Worm (Caenorhabditis elegans) whole organism, L3 larva: Measurements from ENCODE around the gene sdz-10.

Experiments
- R02D3.7 ChIP-seq: fragments of 150-350 bp; optimal IDR thresholded peaks from 2 replicates; lab custom pipeline; 2014; ENCODE audit warnings: missing biosample characterization, missing genetic modification characterization
- ZK546.5 ChIP-seq: sonication (generic microtip); optimal IDR thresholded peaks from 2 replicates; lab custom pipeline; 2017; ENCODE audit warnings: missing biosample characterization, missing genetic modification characterization
- aly-2 ChIP-seq: fragments of 150-350 bp; optimal IDR thresholded peaks from 2 replicates; lab custom pipeline; 2014; ENCODE audit warnings: missing biosample characterization, missing genetic modification characterization
- ceh-16 ChIP-seq: sonication (generic microtip); optimal IDR thresholded peaks from 2 replicates; lab custom pipeline; 2017; ENCODE audit warnings: missing biosample characterization, missing genetic modification characterization
- ceh-28 ChIP-seq: fragments of 150-350 bp; optimal IDR thresholded peaks from 2 replicates; lab custom pipeline; 2014; ENCODE audit warnings: missing biosample characterization, missing genetic modification reagents, missing genetic modification characterization
- ceh-9 ChIP-seq: sonication (generic microtip); optimal IDR thresholded peaks from 2 replicates; lab custom pipeline; 2018; ENCODE audit warnings: missing biosample characterization, missing genetic modification characterization
- daf-12 ChIP-seq: fragments of 150-350 bp; optimal IDR thresholded peaks from 2 replicates; lab custom pipeline; 2014; ENCODE audit warnings: missing biosample characterization, missing genetic modification reagents, missing genetic modification characterization
- egl-5 ChIP-seq: fragments of 150-350 bp; optimal IDR thresholded peaks from 2 replicates; lab custom pipeline; 2017; ENCODE audit warnings: missing biosample characterization, missing genetic modification reagents, missing genetic modification characterization, inconsistent platforms
- elt-1 ChIP-seq: fragments of 150-350 bp; optimal IDR thresholded peaks from 2 replicates; lab custom pipeline; 2014; ENCODE audit warnings: missing biosample characterization, missing genetic modification characterization
- elt-2 ChIP-seq: sonication (generic microtip); optimal IDR thresholded peaks from 2 replicates; lab custom pipeline; 2016; ENCODE audit warnings: missing genetic modification reagents, mild to moderate bottlenecking, missing genetic modification characterization, missing compliant biosample characterization
- eor-1 ChIP-seq, 2 experiments: fragments of 150-350 bp; optimal IDR thresholded peaks; 2 replicates each; lab custom pipeline; 2014 to 2018; ENCODE audit warnings: missing biosample characterization in 2 of 2, missing genetic modification characterization in 2 of 2
- fkh-10 ChIP-seq: sonication (generic microtip); optimal IDR thresholded peaks from 2 replicates; lab custom pipeline; 2017; ENCODE audit warnings: missing biosample characterization, missing genetic modification reagents, missing genetic modification characterization
- fkh-2 ChIP-seq: fragments of 150-350 bp; optimal IDR thresholded peaks from 2 replicates; lab custom pipeline; 2014; ENCODE audit warnings: missing biosample characterization, missing genetic modification reagents, missing genetic modification characterization
- hmg-11 ChIP-seq: sonication (generic microtip); optimal IDR thresholded peaks from 2 replicates; lab custom pipeline; 2016; ENCODE audit warnings: missing genetic modification characterization, missing compliant biosample characterization
- lin-15B ChIP-seq: fragments of 150-350 bp; optimal IDR thresholded peaks from 2 replicates; lab custom pipeline; 2014; ENCODE audit warnings: missing biosample characterization, missing genetic modification characterization
- lin-39 ChIP-seq: fragments of 150-350 bp; optimal IDR thresholded peaks from 2 replicates; lab custom pipeline; 2018; ENCODE audit warnings: missing biosample characterization, missing genetic modification reagents, missing genetic modification characterization
- lsy-12 ChIP-seq: sonication (generic microtip); optimal IDR thresholded peaks from 2 replicates; lab custom pipeline; 2016; ENCODE audit warnings: mild to moderate bottlenecking, missing genetic modification characterization, missing compliant biosample characterization
- mdl-1 ChIP-seq: fragments of 150-350 bp; optimal IDR thresholded peaks from 2 replicates; lab custom pipeline; 2014; ENCODE audit warnings: missing biosample characterization, missing genetic modification characterization
- mml-1 ChIP-seq: fragments of 150-350 bp; sonication (generic microtip); optimal IDR thresholded peaks from 3 replicates; lab custom pipeline; 2014; ENCODE audit warnings: missing biosample characterization, missing genetic modification characterization
- nhr-12 ChIP-seq: fragments of 150-350 bp; optimal IDR thresholded peaks from 2 replicates; lab custom pipeline; 2014; ENCODE audit warnings: missing biosample characterization, missing genetic modification characterization
- nhr-23 ChIP-seq: fragments of 150-350 bp; optimal IDR thresholded peaks from 2 replicates; lab custom pipeline; 2014; ENCODE audit warnings: missing biosample characterization, missing genetic modification reagents, missing genetic modification characterization
- nhr-237 ChIP-seq: fragments of 150-350 bp; optimal IDR thresholded peaks from 2 replicates; lab custom pipeline; 2014; ENCODE audit warnings: missing biosample characterization, missing genetic modification characterization
- nhr-25 ChIP-seq: sonication (generic microtip); optimal IDR thresholded peaks from 2 replicates; lab custom pipeline; 2017; ENCODE audit warnings: missing biosample characterization, missing genetic modification characterization
- nhr-28 ChIP-seq: fragments of 150-350 bp; optimal IDR thresholded peaks from 2 replicates; lab custom pipeline; 2014; ENCODE audit warnings: missing biosample characterization, missing genetic modification characterization
- nhr-43 ChIP-seq: sonication (generic microtip); optimal IDR thresholded peaks from 2 replicates; lab custom pipeline; 2016; ENCODE audit warnings: mild to moderate bottlenecking, missing genetic modification characterization, missing compliant biosample characterization; ENCODE audit not compliant: poor library complexity, severe bottlenecking
- nhr-67 ChIP-seq: fragments of 150-350 bp; optimal IDR thresholded peaks from 2 replicates; lab custom pipeline; 2014; ENCODE audit warnings: missing biosample characterization, missing genetic modification characterization
- nhr-77 ChIP-seq: fragments of 150-350 bp; optimal IDR thresholded peaks from 2 replicates; lab custom pipeline; 2014; ENCODE audit warnings: missing biosample characterization, missing genetic modification characterization
- pha-4 ChIP-seq: fragments of 150-350 bp; optimal IDR thresholded peaks from 2 replicates; lab custom pipeline; 2014; ENCODE audit warnings: missing biosample characterization, missing genetic modification reagents, missing genetic modification characterization
- sea-2 ChIP-seq: fragments of 150-350 bp; sonication (generic microtip); optimal IDR thresholded peaks from 4 replicates; lab custom pipeline; 2014; ENCODE audit warnings: missing biosample characterization, missing genetic modification reagents, missing genetic modification characterization
- skn-1 ChIP-seq: fragments of 150-350 bp; optimal IDR thresholded peaks from 2 replicates; lab custom pipeline; 2014; ENCODE audit warnings: missing biosample characterization, missing genetic modification characterization
- snpc-4 ChIP-seq: fragments of 150-350 bp; optimal IDR thresholded peaks from 2 replicates; lab custom pipeline; 2014; ENCODE audit warnings: missing biosample characterization, missing genetic modification characterization
- zag-1 ChIP-seq: fragments of 150-350 bp; optimal IDR thresholded peaks from 2 replicates; lab custom pipeline; 2014; ENCODE audit warnings: missing biosample characterization, missing genetic modification characterization
- ztf-4 ChIP-seq: fragments of 150-350 bp; optimal IDR thresholded peaks from 2 replicates; lab custom pipeline; 2014; ENCODE audit warnings: missing biosample characterization, missing genetic modification characterization

The sdz-10 gene

DNA sequence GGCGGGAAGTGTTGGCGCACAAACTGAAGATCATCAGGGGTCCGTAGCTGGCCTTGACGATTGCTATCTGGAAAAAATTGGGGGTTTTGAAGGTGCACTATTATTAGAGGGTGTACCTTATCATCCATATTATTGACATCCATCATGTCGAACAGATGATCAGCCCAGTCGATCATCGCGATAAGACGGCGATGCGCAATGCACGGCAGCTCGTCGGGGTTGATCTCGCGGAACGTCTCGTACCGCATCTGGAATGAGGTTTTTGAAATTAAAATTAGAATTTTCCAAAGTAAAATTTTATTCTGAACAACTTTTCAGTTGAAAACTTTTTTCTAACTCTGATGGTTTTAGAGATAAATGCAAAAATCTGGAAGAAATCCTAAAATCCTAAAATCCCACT lies 25.9 kb upstream of the sdz-10 start:
- TF ChIP-seq nhr-43 (no peak), nhr-67 (tag; lab: Kevin White, UChicago) (no peak), elt-2 (tag; lab: Kevin White, UChicago) (no peak), ceh-16 (tag; lab: Kevin White, UChicago) (no peak), aly-2 (tag; lab: Kevin White, UChicago) (no peak), snpc-4 (tag; lab: Kevin White, UChicago) (no peak), ceh-9 (tag; lab: Kevin White, UChicago) (no peak), lsy-12 (tag; lab: Kevin White, UChicago) (no peak)
- TF ChIP-seq, all 47 proteins: peak for 0

DNA sequence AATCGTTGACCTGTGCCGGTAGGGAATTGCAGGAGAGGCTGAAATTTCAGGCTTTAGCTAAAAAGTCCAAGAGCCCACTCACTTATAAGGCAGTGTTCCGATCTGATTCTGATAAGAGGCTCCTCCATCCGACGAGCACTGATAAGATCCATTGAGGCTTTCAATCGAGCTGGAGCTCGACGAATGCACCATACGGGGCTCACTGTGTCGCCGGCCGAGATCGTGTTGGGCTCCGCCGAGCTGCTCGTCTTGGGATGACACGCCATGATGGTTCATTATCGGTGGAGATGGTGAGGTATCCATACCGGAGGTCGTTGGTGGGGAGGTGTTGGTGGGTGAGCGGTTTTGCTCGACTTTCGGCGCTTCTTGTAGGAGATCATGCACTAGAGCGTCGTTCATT lies 24.4 kb upstream of the sdz-10 start:
- TF ChIP-seq nhr-25 (tag; lab: Kevin White, UChicago) (no peak), egl-5 (tag; lab: Kevin White, UChicago) (no peak), eor-1 (tag; optimal IDR thresholded peaks at IDR 0.05; lab: Kevin White, UChicago) (no peak), sea-2 (GFP tag; lab: Kevin White, UChicago) (no peak), nhr-43 (no peak), nhr-237 (tag; lab: Kevin White, UChicago) (no peak), fkh-10 (no peak), skn-1 (tag; lab: Kevin White, UChicago) (no peak), zag-1 (no peak), ceh-9 (tag; lab: Kevin White, UChicago) (no peak)

DNA sequence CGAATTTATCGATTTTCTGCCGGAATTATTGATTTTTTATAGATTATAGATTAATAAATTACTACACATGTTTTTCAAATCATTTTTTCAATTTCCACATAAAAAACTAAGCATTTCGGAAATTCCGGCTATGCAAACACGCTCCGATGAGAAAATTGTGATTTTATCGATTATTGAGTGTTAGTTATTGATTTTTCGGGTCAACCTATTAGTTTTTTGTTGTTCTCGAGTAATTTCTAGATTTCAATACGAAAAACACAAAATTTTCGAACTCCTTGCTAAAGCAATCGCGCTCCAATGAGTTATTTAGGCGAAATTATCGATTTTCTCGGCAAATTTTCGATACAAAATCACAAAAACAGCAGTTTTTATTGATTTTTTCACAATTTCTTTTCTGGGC lies 23.3 kb upstream of the sdz-10 start:
- TF ChIP-seq aly-2 (tag; lab: Kevin White, UChicago): no peak
- peak; percentile 75 for TF ChIP-seq ceh-28 (tag; lab: Kevin White, UChicago)

DNA sequence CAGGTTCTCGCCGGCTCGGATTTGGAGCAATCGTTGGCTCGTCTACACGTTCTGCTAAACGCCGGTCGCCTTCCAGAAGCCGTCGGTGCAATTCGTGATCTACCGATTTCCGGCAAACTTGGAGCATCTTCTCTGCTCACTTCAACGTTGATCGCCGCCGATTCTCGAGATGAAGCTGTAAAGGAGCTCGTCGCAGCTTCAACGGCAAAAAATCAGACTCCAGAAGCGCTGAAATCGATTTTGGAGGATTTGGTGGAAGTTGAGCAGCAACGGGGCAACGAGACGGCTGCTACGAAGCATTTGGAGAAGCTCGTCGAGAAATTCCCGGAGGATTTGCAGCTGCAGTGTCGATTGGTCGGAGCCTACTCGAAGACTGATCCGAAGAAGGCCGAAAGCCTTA lies 19.6 kb upstream of the sdz-10 start:
- TF ChIP-seq zag-1 (no peak), nhr-43 (no peak), lin-39 (no peak)

DNA sequence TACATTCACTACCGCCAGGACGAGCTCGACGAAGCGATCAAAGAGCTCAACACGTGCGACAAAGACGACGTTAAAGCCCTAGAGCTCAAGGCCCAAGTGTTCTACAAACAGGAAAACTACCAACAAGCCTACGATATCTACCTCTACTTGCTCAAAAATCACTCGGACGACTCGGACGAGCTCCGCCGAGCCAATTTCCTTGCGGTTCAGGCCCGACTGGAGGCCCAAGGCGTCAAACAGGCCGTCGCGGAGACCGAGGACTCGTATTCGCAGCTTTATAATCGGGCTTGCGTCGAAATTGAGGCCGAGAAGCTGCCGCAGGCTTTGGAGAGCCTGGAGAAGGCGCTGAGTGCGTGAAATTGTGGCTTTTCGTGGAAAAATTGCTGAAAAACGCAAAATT lies 15.8 kb upstream of the sdz-10 start:
- no peak for TF ChIP-seq ZK546.5
- no peak for TF ChIP-seq nhr-25 (tag; lab: Kevin White, UChicago)
- TF ChIP-seq nhr-77 (tag; lab: Kevin White, UChicago): no peak
- TF ChIP-seq daf-12 (tag; lab: Kevin White, UChicago): no peak
- no peak for TF ChIP-seq elt-2 (tag; lab: Kevin White, UChicago)
- TF ChIP-seq lin-15B: no peak
- no peak for TF ChIP-seq zag-1
- TF ChIP-seq nhr-43: no peak
- no peak for TF ChIP-seq nhr-28 (tag; lab: Kevin White, UChicago)
- TF ChIP-seq snpc-4 (tag; lab: Kevin White, UChicago): no peak
- TF ChIP-seq mml-1: no peak
- no peak for TF ChIP-seq mdl-1 (tag; lab: Kevin White, UChicago)
- TF ChIP-seq sea-2 (GFP tag; lab: Kevin White, UChicago): no peak

DNA sequence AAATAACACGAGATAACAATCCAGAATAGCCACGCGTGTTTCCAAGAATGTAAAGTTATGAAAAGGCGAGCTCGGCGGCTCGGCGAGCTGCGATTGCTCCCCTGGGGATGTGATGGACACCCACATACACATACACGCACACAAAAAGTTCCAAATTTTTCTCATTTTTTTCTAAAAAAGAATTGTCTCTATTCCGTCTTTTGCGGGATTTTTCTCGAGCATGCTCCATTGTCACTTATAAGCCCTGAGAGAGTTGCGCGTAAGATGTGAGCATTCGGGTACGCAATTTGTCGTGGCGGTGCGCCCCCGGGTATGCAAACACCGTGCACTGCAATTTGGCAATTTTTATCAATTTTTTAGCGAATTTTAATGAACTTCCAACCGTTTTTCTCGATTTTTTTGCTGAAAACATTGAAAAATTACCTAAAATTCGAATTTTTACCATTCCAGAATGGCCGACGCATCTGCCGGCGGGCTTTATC lies 15.0 kb upstream of the sdz-10 start, which contains the start of the genes F08D12.12 and srpa-72:
Gene F08D12.12 (minus strand): TSS at position 51 of the 482 bp plus-strand sequence.
Gene srpa-72 (plus strand): TSS at position 451 of the 482 bp plus-strand sequence.
- TF ChIP-seq ceh-9 (tag; lab: Kevin White, UChicago): no peak
- TF ChIP-seq lsy-12 (tag; lab: Kevin White, UChicago): no peak
- TF ChIP-seq fkh-10: no peak
- TF ChIP-seq mml-1: no peak
- TF ChIP-seq lin-39: peak; percentile 63
- no peak for TF ChIP-seq fkh-2 (tag; lab: Kevin White, UChicago)
- no peak for TF ChIP-seq nhr-23
- TF ChIP-seq nhr-12 (tag; lab: Kevin White, UChicago): no peak
- peak; percentile 21 for TF ChIP-seq elt-2 (tag; lab: Kevin White, UChicago)
- peak; percentile 85 for TF ChIP-seq hmg-11 (tag; lab: Kevin White, UChicago)
- peak; percentile 47 for TF ChIP-seq lin-15B

DNA sequence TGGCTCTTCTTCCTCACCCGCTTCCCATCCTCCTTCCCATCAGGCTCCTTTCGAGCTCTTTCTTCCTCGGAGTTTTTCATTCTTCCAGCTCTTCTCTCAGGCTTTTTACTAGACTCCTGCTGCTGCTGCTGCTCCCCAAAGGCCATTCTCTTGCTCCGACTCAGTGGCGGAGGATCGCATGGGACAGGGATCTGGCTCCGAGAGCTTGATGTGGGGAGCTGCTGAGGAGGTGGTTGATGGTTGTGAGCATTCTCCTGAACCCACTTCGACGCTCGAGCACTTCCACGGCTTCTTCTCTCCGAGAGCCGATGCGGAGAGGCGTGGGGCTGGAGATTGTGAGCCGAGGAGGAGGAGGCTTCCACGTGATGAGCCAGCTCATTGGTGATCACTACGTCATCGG lies 13.7 kb upstream of the sdz-10 start:
- TF ChIP-seq skn-1 (tag; lab: Kevin White, UChicago) (no peak), pha-4 (tag; lab: Kevin White, UChicago) (no peak), egl-5 (tag; lab: Kevin White, UChicago) (no peak), ceh-9 (tag; lab: Kevin White, UChicago) (no peak), ceh-28 (tag; lab: Kevin White, UChicago) (no peak), zag-1 (no peak), hmg-11 (tag; lab: Kevin White, UChicago) (no peak), elt-1 (tag; lab: Kevin White, UChicago) (no peak), daf-12 (tag; lab: Kevin White, UChicago) (no peak), ztf-4 (tag; lab: Kevin White, UChicago) (no peak), R02D3.7 (tag; lab: Kevin White, UChicago) (no peak), mml-1 (no peak), sea-2 (GFP tag; lab: Kevin White, UChicago) (no peak)
